Fruit fly (Drosophila melanogaster) whole organism, embryonic: ENCODE measurements around the gene CG43248.

Experiments
- ATbp ChIP-seq: fragments of 200-800 bp; sonication (Bioruptor generic); optimal IDR thresholded peaks from 2 replicates; lab custom pipeline; 2017; ENCODE audit warnings: missing biosample characterization, mild to moderate bottlenecking, missing genetic modification characterization, missing genetic modification reagents
- CG1024 ChIP-seq: fragments of 200-800 bp; sonication (Bioruptor generic); IDR thresholded peaks from 2 replicates; pipeline ENCODE4 v1.3.6; 2022; ENCODE audit warnings: missing biosample characterization, missing genetic modification characterization
- CG11398 ChIP-seq: fragments of 200-800 bp; sonication (Bioruptor generic); optimal IDR thresholded peaks from 2 replicates; lab custom pipeline; 2016; ENCODE audit warnings: missing biosample characterization, missing genetic modification characterization
- CG13287 ChIP-seq: fragments of 200-800 bp; sonication (Bioruptor generic); IDR thresholded peaks from 2 replicates; pipeline ENCODE4 v1.3.6; 2022; ENCODE audit warnings: missing biosample characterization, missing genetic modification characterization; ENCODE audit not compliant: partially characterized antibody
- CG13424 ChIP-seq: fragments of 200-800 bp; sonication (Bioruptor generic); optimal IDR thresholded peaks from 2 replicates; lab custom pipeline; 2019; ENCODE audit warnings: missing biosample characterization, mild to moderate bottlenecking, missing genetic modification characterization, moderate library complexity
- CG15601 ChIP-seq: fragments of 200-800 bp; sonication (Bioruptor generic); optimal IDR thresholded peaks from 3 replicates; lab custom pipeline; 2019; ENCODE audit warnings: missing biosample characterization, mild to moderate bottlenecking, missing genetic modification characterization, moderate library complexity
- CG15696 ChIP-seq: fragments of 200-800 bp; sonication (Bioruptor generic); optimal IDR thresholded peaks from 2 replicates; lab custom pipeline; 2019; ENCODE audit warnings: missing biosample characterization, mild to moderate bottlenecking, missing genetic modification characterization, moderate library complexity
- CG1602 ChIP-seq: fragments of 200-800 bp; sonication (Bioruptor generic); optimal IDR thresholded peaks from 3 replicates; lab custom pipeline; 2016; ENCODE audit warnings: missing biosample characterization, missing genetic modification characterization
- CG1603 ChIP-seq: fragments of 200-800 bp; sonication (Bioruptor generic); optimal IDR thresholded peaks from 2 replicates; lab custom pipeline; 2019; ENCODE audit warnings: missing biosample characterization, mild to moderate bottlenecking, missing genetic modification characterization, moderate library complexity
- CG17328 ChIP-seq: fragments of 200-800 bp; sonication (Bioruptor generic); IDR thresholded peaks from 2 replicates; pipeline ENCODE4 v1.3.6; 2022; ENCODE audit warnings: missing biosample characterization, missing genetic modification characterization
- CG17568 ChIP-seq: fragments of 200-800 bp; sonication (Bioruptor generic); optimal IDR thresholded peaks from 2 replicates; lab custom pipeline; 2018; ENCODE audit warnings: missing biosample characterization, mild to moderate bottlenecking, missing genetic modification characterization, moderate library complexity
- CG2199 ChIP-seq: fragments of 200-800 bp; sonication (Bioruptor generic); IDR thresholded peaks from 3 replicates; pipeline ENCODE4 v1.3.6; 2022; ENCODE audit warnings: missing biosample characterization, missing genetic modification characterization
- CG3407 ChIP-seq: fragments of 200-800 bp; sonication (Bioruptor generic); optimal IDR thresholded peaks from 2 replicates; lab custom pipeline; 2018; ENCODE audit warnings: missing biosample characterization, mild to moderate bottlenecking, missing genetic modification characterization
- CG3847 ChIP-seq: fragments of 200-800 bp; sonication (Bioruptor generic); IDR thresholded peaks from 2 replicates; pipeline ENCODE4 v1.3.6; 2022; ENCODE audit warnings: missing biosample characterization, missing genetic modification characterization
- CG8478 ChIP-seq: fragments of >200 bp; optimal IDR thresholded peaks from 2 replicates; lab custom pipeline; 2018
- CG9437 ChIP-seq: fragments of 200-800 bp; sonication (Bioruptor generic); optimal IDR thresholded peaks from 2 replicates; lab custom pipeline; 2018; ENCODE audit warnings: missing biosample characterization, mild to moderate bottlenecking, missing genetic modification characterization
- CG9817 ChIP-seq: fragments of 200-800 bp; sonication (Bioruptor generic); optimal IDR thresholded peaks from 2 replicates; lab custom pipeline; 2018; ENCODE audit warnings: missing biosample characterization, mild to moderate bottlenecking, missing genetic modification characterization, moderate library complexity
- CoRest ChIP-seq: fragments of 200-800 bp; sonication (Bioruptor generic); optimal IDR thresholded peaks from 3 replicates; lab custom pipeline; 2018; ENCODE audit warnings: missing biosample characterization, mild to moderate bottlenecking, missing genetic modification characterization, moderate library complexity
- CrebB ChIP-seq: fragments of 200-800 bp; sonication (Bioruptor generic); optimal IDR thresholded peaks from 3 replicates; lab custom pipeline; 2018; ENCODE audit warnings: missing biosample characterization, mild to moderate bottlenecking, missing genetic modification characterization
- Dad ChIP-seq: fragments of 200-800 bp; sonication (Bioruptor generic); optimal IDR thresholded peaks from 3 replicates; lab custom pipeline; 2016; ENCODE audit warnings: missing biosample characterization, missing genetic modification characterization
- Dip3 ChIP-seq: fragments of 200-800 bp; sonication (Bioruptor generic); optimal IDR thresholded peaks from 3 replicates; lab custom pipeline; 2016; ENCODE audit warnings: missing biosample characterization, missing genetic modification characterization
- Ets65A ChIP-seq: fragments of 200-800 bp; sonication (Bioruptor generic); peaks from one replicate; lab custom pipeline; 2016; ENCODE audit warnings: missing biosample characterization, missing genetic modification characterization
- HLH54F ChIP-seq: fragments of 200-800 bp; sonication (Bioruptor generic); optimal IDR thresholded peaks from 3 replicates; lab custom pipeline; 2016; ENCODE audit warnings: missing biosample characterization, missing genetic modification characterization
- Hsf ChIP-seq: fragments of 200-800 bp; sonication (Bioruptor generic); optimal IDR thresholded peaks from 3 replicates; lab custom pipeline; 2016; ENCODE audit warnings: missing biosample characterization, missing genetic modification characterization
- Nf-YC ChIP-seq: fragments of 200-800 bp; optimal IDR thresholded peaks from 3 replicates; lab custom pipeline; 2019; ENCODE audit warnings: missing biosample characterization, mild to moderate bottlenecking, missing genetic modification characterization, moderate library complexity
- ase ChIP-seq: fragments of 200-800 bp; sonication (Bioruptor generic); IDR thresholded peaks from 3 replicates; pipeline ENCODE4 v1.3.6; 2022; ENCODE audit warnings: missing biosample characterization, missing genetic modification characterization
- az2 ChIP-seq: fragments of 200-800 bp; sonication (Bioruptor generic); optimal IDR thresholded peaks from 3 replicates; lab custom pipeline; 2016; ENCODE audit warnings: missing biosample characterization, missing genetic modification characterization
- ci ChIP-seq: fragments of 200-800 bp; sonication (Bioruptor generic); IDR thresholded peaks from 3 replicates; pipeline ENCODE4 v1.3.6; 2022; ENCODE audit warnings: missing biosample characterization, missing genetic modification characterization
- dan ChIP-seq: fragments of 200-800 bp; sonication (Bioruptor generic); IDR thresholded peaks from 2 replicates; pipeline ENCODE4 v1.3.6; 2022; ENCODE audit warnings: missing biosample characterization, missing genetic modification characterization
- danr ChIP-seq: fragments of 200-800 bp; sonication (Bioruptor generic); IDR thresholded peaks from 2 replicates; pipeline ENCODE4 v1.3.6; 2022; ENCODE audit warnings: missing biosample characterization, missing genetic modification characterization
- dpn ChIP-seq, 2 experiments: fragments of 200-800 bp; sonication (Bioruptor generic); optimal IDR thresholded peaks; 3 replicates each; lab custom pipeline; 2016; ENCODE audit warnings: missing biosample characterization in 2 of 2, missing genetic modification characterization in 2 of 2
- fd96Cb ChIP-seq: fragments of 200-800 bp; sonication (Bioruptor generic); optimal IDR thresholded peaks from 2 replicates; lab custom pipeline; 2018; ENCODE audit warnings: missing biosample characterization, mild to moderate bottlenecking, missing genetic modification characterization, moderate library complexity
- fu2 ChIP-seq: fragments of 200-800 bp; sonication (Bioruptor generic); optimal IDR thresholded peaks from 2 replicates; lab custom pipeline; 2016; ENCODE audit warnings: missing biosample characterization, missing genetic modification characterization
- gro ChIP-seq: fragments of 200-800 bp; sonication (Bioruptor generic); optimal IDR thresholded peaks from 2 replicates; lab custom pipeline; 2016; ENCODE audit warnings: missing biosample characterization, missing genetic modification characterization
- h ChIP-seq: fragments of >200 bp; optimal IDR thresholded peaks from 2 replicates; lab custom pipeline; 2017
- lab ChIP-seq: fragments of 200-800 bp; sonication (Bioruptor generic); optimal IDR thresholded peaks from 3 replicates; lab custom pipeline; 2017; ENCODE audit warnings: missing biosample characterization, missing genetic modification characterization, mild to moderate bottlenecking, moderate library complexity, missing genetic modification reagents
- nerfin-2 ChIP-seq: fragments of 200-800 bp; sonication (Bioruptor generic); IDR thresholded peaks from 2 replicates; pipeline ENCODE4 v1.3.6; 2022; ENCODE audit warnings: missing biosample characterization, missing genetic modification characterization; ENCODE audit not compliant: partially characterized antibody
- seq ChIP-seq: fragments of 200-800 bp; sonication (Bioruptor generic); IDR thresholded peaks from 2 replicates; pipeline ENCODE4 v1.3.6; 2022; ENCODE audit warnings: missing biosample characterization, missing genetic modification characterization
- slbo ChIP-seq: fragments of 200-800 bp; sonication (Bioruptor generic); IDR thresholded peaks from 2 replicates; pipeline ENCODE4 v1.3.6; 2022; ENCODE audit warnings: missing biosample characterization, missing genetic modification characterization
- slp2 ChIP-seq: fragments of 200-800 bp; sonication (Bioruptor generic); optimal IDR thresholded peaks from 2 replicates; lab custom pipeline; 2016; ENCODE audit warnings: missing biosample characterization, missing genetic modification characterization

Gene CG43248

dm6 chr3L:15497902-15498301 lies 33.4 kb downstream of the CG43248 start, which contains the start of gene CG7276:
Gene CG7276, plus strand, starts transcription at chr3L:15498202.
- TF ChIP-seq az2 (no peak), CG9817 (tag; lab: Kevin White, UChicago) (no peak), CG8478 (lab: Kevin White, UChicago) (no peak), slp2 (GFP tag; lab: Kevin White, UChicago) (no peak), CG2199 (GFP tag; lab: Robert Waterston, UW) (no peak), dpn (GFP tag; optimal IDR thresholded peaks at IDR 0.05; lab: Kevin White, UChicago) (no peak), CG1024 (GFP tag; lab: Robert Waterston, UW) (no peak), fu2 (GFP tag; lab: Kevin White, UChicago) (no peak), slbo (GFP tag; lab: Robert Waterston, UW) (no peak), ATbp (GFP tag; lab: Kevin White, UChicago) (no peak), CG15696 (tag; lab: Kevin White, UChicago) (no peak), h (lab: Kevin White, UChicago) (no peak), HLH54F (GFP tag; lab: Kevin White, UChicago) (no peak), CG3407 (GFP tag; lab: Kevin White, UChicago) (no peak), CG15601 (tag; lab: Kevin White, UChicago) (no peak)

DNA sequence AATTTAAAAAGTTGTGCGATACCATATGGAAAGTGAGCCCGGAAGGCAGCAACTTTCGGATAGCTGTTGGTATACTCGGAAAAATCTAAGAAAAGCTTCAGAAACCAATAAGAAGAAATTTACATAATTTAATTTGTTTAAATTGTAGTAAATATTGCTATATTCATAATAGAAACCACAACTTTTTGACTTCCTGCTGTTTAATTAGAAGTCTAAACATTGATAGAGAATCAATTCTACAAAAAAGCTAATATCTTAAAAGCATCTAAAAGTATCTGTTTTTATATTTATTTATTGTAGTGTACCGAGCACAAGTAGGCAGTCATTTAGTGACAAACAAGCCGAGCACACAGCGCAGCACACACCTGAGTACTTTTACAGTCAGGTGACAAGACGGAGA lies 35.0 kb downstream of the CG43248 start, which contains the start of gene CG13455:
CG13455 (plus strand) TSS at position 301 of the 400 bp plus-strand sequence.
- TF ChIP-seq CG1602 (GFP tag; lab: Kevin White, UChicago) (no peak), Dad (no peak), CG1603 (no peak), nerfin-2 (GFP tag; lab: Robert Waterston, UW) (no peak), dan (no peak), seq (GFP tag; lab: Robert Waterston, UW) (no peak), CG13287 (no peak), CG17328 (no peak), Nf-YC (tag; lab: Kevin White, UChicago) (no peak), ci (GFP tag; lab: Robert Waterston, UW) (no peak), danr (no peak), CoRest (tag; lab: Kevin White, UChicago) (no peak), gro (GFP tag; lab: Kevin White, UChicago) (no peak), CrebB (tag; lab: Kevin White, UChicago) (no peak), CG17568 (GFP tag; lab: Kevin White, UChicago) (no peak), Ets65A (GFP tag; lab: Kevin White, UChicago) (no peak), fd96Cb (tag; lab: Kevin White, UChicago) (no peak), CG11398 (GFP tag; lab: Kevin White, UChicago) (no peak), lab (no peak), Hsf (no peak)
- TF ChIP-seq, all 482 proteins: peak for 0

- TF ChIP-seq CG9437 (GFP tag; lab: Kevin White, UChicago) (no peak), CG13424 (tag; lab: Kevin White, UChicago) (no peak), CG15696 (tag; lab: Kevin White, UChicago) (no peak), CG3847 (GFP tag; lab: Robert Waterston, UW) (no peak), ase (GFP tag; lab: Robert Waterston, UW) (no peak), Dip3 (GFP tag; lab: Kevin White, UChicago) (no peak)
Measured at dm6 chr3L:15495449-15495848, 35.8 kb downstream of the CG43248 start, which contains the start of gene CG12355. Gene CG12355, minus strand, starts transcription at chr3L:15495549.
